Worm (Caenorhabditis elegans) whole organism, L4 larva: ENCODE results near the gene F15G9.1.

ENCODE experiments used
- F10B5.3 ChIP-seq: sonication (generic microtip); optimal IDR thresholded peaks from 2 replicates; lab custom pipeline; 2016; ENCODE audit warnings: mild to moderate bottlenecking, missing genetic modification characterization, missing compliant biosample characterization
- F26F4.8 ChIP-seq: fragments of 200-800 bp; sonication (Bioruptor generic); conservative IDR thresholded peaks from 2 replicates; pipeline ENCODE4 v1.3.6; 2022; ENCODE audit warnings: missing genetic modification characterization, missing compliant biosample characterization
- F37D6.2 ChIP-seq: sonication (generic microtip); optimal IDR thresholded peaks from 2 replicates; lab custom pipeline; 2016; ENCODE audit warnings: mild to moderate bottlenecking, missing genetic modification characterization, missing compliant biosample characterization
- Y105C5A.15 ChIP-seq: fragments of 200-800 bp; sonication (Bioruptor generic); IDR thresholded peaks from 2 replicates; pipeline ENCODE4 v1.3.6; 2022; ENCODE audit warnings: missing genetic modification characterization, missing compliant biosample characterization
- Y5F2A.4 ChIP-seq: fragments of 200-800 bp; sonication (Bioruptor generic); optimal IDR thresholded peaks from 2 replicates; lab custom pipeline; 2018; ENCODE audit warnings: mild to moderate bottlenecking, missing genetic modification characterization, missing compliant biosample characterization
- attf-4 ChIP-seq: sonication (generic microtip); optimal IDR thresholded peaks from 3 replicates; lab custom pipeline; 2017; ENCODE audit warnings: missing biosample characterization, missing genetic modification characterization
- ceh-28 ChIP-seq: fragments of 150-350 bp; optimal IDR thresholded peaks from 2 replicates; lab custom pipeline; 2014; ENCODE audit warnings: missing biosample characterization, missing genetic modification reagents, missing genetic modification characterization
- ceh-32 ChIP-seq: sonication (generic microtip); optimal IDR thresholded peaks from 2 replicates; lab custom pipeline; 2016; ENCODE audit warnings: mild to moderate bottlenecking, missing genetic modification characterization, missing compliant biosample characterization; ENCODE audit not compliant: poor library complexity
- ceh-44 ChIP-seq: fragments of 200-800 bp; sonication (Bioruptor generic); IDR thresholded peaks from 2 replicates; pipeline ENCODE4 v1.3.6; 2022; ENCODE audit warnings: missing genetic modification reagents, missing genetic modification characterization, missing compliant biosample characterization
- ces-1 ChIP-seq: fragments of 150-350 bp; sonication (generic microtip); optimal IDR thresholded peaks from 4 replicates; lab custom pipeline; 2014; ENCODE audit warnings: missing biosample characterization, missing genetic modification reagents, missing genetic modification characterization
- daf-12 ChIP-seq: fragments of 150-350 bp; optimal IDR thresholded peaks from 2 replicates; lab custom pipeline; 2014; ENCODE audit warnings: missing biosample characterization, missing genetic modification reagents, missing genetic modification characterization
- daf-19 ChIP-seq: fragments of 200-800 bp; sonication (Bioruptor generic); conservative IDR thresholded peaks from 2 replicates; pipeline ENCODE4 v1.3.6; 2022; ENCODE audit warnings: missing genetic modification characterization, missing compliant biosample characterization
- daf-8 ChIP-seq: fragments of 200-800 bp; sonication (Bioruptor generic); IDR thresholded peaks from 2 replicates; pipeline ENCODE4 v1.3.6; 2022; ENCODE audit warnings: missing genetic modification characterization, missing compliant biosample characterization
- dmd-6 ChIP-seq: fragments of 200-800 bp; sonication (Bioruptor generic); IDR thresholded peaks from 2 replicates; pipeline ENCODE4 v1.3.6; 2022; ENCODE audit warnings: missing genetic modification reagents, missing genetic modification characterization, missing compliant biosample characterization
- dmd-8 ChIP-seq: fragments of 200-800 bp; sonication (Bioruptor generic); IDR thresholded peaks from 2 replicates; pipeline ENCODE4 v1.3.6; 2022; ENCODE audit warnings: missing genetic modification characterization, missing compliant biosample characterization
- dpl-1 ChIP-seq: fragments of 150-350 bp; optimal IDR thresholded peaks from 2 replicates; lab custom pipeline; 2014; ENCODE audit warnings: missing biosample characterization, missing genetic modification reagents, missing genetic modification characterization
- duxl-1 ChIP-seq: sonication (generic microtip); optimal IDR thresholded peaks from 2 replicates; lab custom pipeline; 2016; ENCODE audit warnings: mild to moderate bottlenecking, missing genetic modification characterization, moderate library complexity, missing compliant biosample characterization; ENCODE audit not compliant: poor library complexity
- fkh-10 ChIP-seq: fragments of 150-350 bp; optimal IDR thresholded peaks from 2 replicates; lab custom pipeline; 2014; ENCODE audit warnings: missing biosample characterization, missing genetic modification reagents, missing genetic modification characterization
- fos-1 ChIP-seq: fragments of 150-350 bp; optimal IDR thresholded peaks from 2 replicates; lab custom pipeline; 2014; ENCODE audit warnings: missing biosample characterization, missing genetic modification characterization
- gei-8 ChIP-seq: fragments of 200-800 bp; sonication (Bioruptor generic); optimal IDR thresholded peaks from 2 replicates; lab custom pipeline; 2018; ENCODE audit warnings: mild to moderate bottlenecking, missing genetic modification characterization, missing compliant biosample characterization
- hlh-11 ChIP-seq: fragments of 200-800 bp; sonication (Bioruptor generic); optimal IDR thresholded peaks from 2 replicates; lab custom pipeline; 2018; ENCODE audit warnings: mild to moderate bottlenecking, missing genetic modification characterization, missing compliant biosample characterization
- hmg-1.1 ChIP-seq: fragments of 200-800 bp; sonication (Bioruptor generic); IDR thresholded peaks from 2 replicates; pipeline ENCODE4 v1.3.6; 2022; ENCODE audit warnings: missing genetic modification reagents, missing genetic modification characterization, missing compliant biosample characterization
- lim-7 ChIP-seq: fragments of 200-800 bp; sonication (Bioruptor generic); IDR thresholded peaks from 2 replicates; pipeline ENCODE4 v1.3.6; 2022; ENCODE audit warnings: missing genetic modification characterization, missing compliant biosample characterization
- lin-15B ChIP-seq: fragments of 150-350 bp; sonication (generic microtip); optimal IDR thresholded peaks from 3 replicates; lab custom pipeline; 2014; ENCODE audit warnings: missing biosample characterization, missing genetic modification characterization
- lir-3 ChIP-seq: sonication (generic microtip); optimal IDR thresholded peaks from 2 replicates; lab custom pipeline; 2016; ENCODE audit warnings: mild to moderate bottlenecking, missing genetic modification characterization, missing compliant biosample characterization
- madf-5 ChIP-seq, 2 experiments: fragments of 200-800 bp; sonication (Bioruptor generic); IDR thresholded peaks; 2 replicates each; pipeline ENCODE4 v1.3.6; 2022; ENCODE audit warnings: missing compliant biosample characterization in 2 of 2, missing genetic modification characterization in 2 of 2
- mep-1 ChIP-seq: fragments of 150-350 bp; sonication (generic microtip); optimal IDR thresholded peaks from 3 replicates; lab custom pipeline; 2014; ENCODE audit warnings: missing biosample characterization, missing genetic modification characterization
- mes-2 ChIP-seq: sonication (generic microtip); optimal IDR thresholded peaks from 2 replicates; lab custom pipeline; 2016; ENCODE audit warnings: missing genotype, mild to moderate bottlenecking, missing genetic modification characterization, missing compliant biosample characterization; ENCODE audit not compliant: poor library complexity, severe bottlenecking
- mxl-2 ChIP-seq: fragments of 200-800 bp; sonication (Bioruptor generic); conservative IDR thresholded peaks from 2 replicates; pipeline ENCODE4 v1.3.6; 2022; ENCODE audit warnings: missing genetic modification reagents, missing genetic modification characterization, missing compliant biosample characterization
- nhr-10 ChIP-seq: fragments of 150-350 bp; optimal IDR thresholded peaks from 2 replicates; lab custom pipeline; 2014; ENCODE audit warnings: missing biosample characterization, missing genetic modification characterization
- nhr-102 ChIP-seq: sonication (generic microtip); optimal IDR thresholded peaks from 2 replicates; lab custom pipeline; 2016; ENCODE audit warnings: mild to moderate bottlenecking, missing genetic modification characterization, moderate library complexity, missing compliant biosample characterization
- nhr-11 ChIP-seq: fragments of 150-350 bp; optimal IDR thresholded peaks from 2 replicates; lab custom pipeline; 2014; ENCODE audit warnings: missing biosample characterization, missing genetic modification characterization
- nhr-111 ChIP-seq: fragments of 200-800 bp; sonication (Bioruptor generic); optimal IDR thresholded peaks from 2 replicates; lab custom pipeline; 2018; ENCODE audit warnings: mild to moderate bottlenecking, missing genetic modification characterization, missing compliant biosample characterization
- nhr-25 ChIP-seq: sonication (generic microtip); optimal IDR thresholded peaks from 2 replicates; lab custom pipeline; 2017; ENCODE audit warnings: missing genetic modification characterization, mild to moderate bottlenecking, missing compliant biosample characterization, antibody characterized with exemption, moderate library complexity, borderline replicate concordance; ENCODE audit not compliant: insufficient read depth
- nhr-28 ChIP-seq: fragments of 150-350 bp; optimal IDR thresholded peaks from 2 replicates; lab custom pipeline; 2014; ENCODE audit warnings: missing biosample characterization, missing genetic modification characterization
- nhr-48 ChIP-seq: sonication (generic microtip); optimal IDR thresholded peaks from 2 replicates; lab custom pipeline; 2016; ENCODE audit warnings: mild to moderate bottlenecking, missing genetic modification characterization, missing compliant biosample characterization
- nhr-6 ChIP-seq: fragments of 150-350 bp; optimal IDR thresholded peaks from 2 replicates; lab custom pipeline; 2014; ENCODE audit warnings: missing biosample characterization, missing genetic modification characterization
- nhr-77 ChIP-seq: fragments of 150-350 bp; optimal IDR thresholded peaks from 2 replicates; lab custom pipeline; 2014; ENCODE audit warnings: missing biosample characterization, missing genetic modification characterization
- php-3 ChIP-seq: fragments of 200-800 bp; sonication (Bioruptor generic); IDR thresholded peaks from 2 replicates; pipeline ENCODE4 v1.3.6; 2022; ENCODE audit warnings: missing genetic modification reagents, missing genetic modification characterization, missing compliant biosample characterization
- pqm-1 ChIP-seq: sonication (generic microtip); optimal IDR thresholded peaks from 2 replicates; lab custom pipeline; 2017; ENCODE audit warnings: missing biosample characterization, missing genetic modification characterization
- rbr-2 ChIP-seq: sonication (generic microtip); optimal IDR thresholded peaks from 2 replicates; lab custom pipeline; 2016; ENCODE audit warnings: missing genotype, missing genetic modification characterization, missing compliant biosample characterization
- skn-1 ChIP-seq: fragments of 150-350 bp; optimal IDR thresholded peaks from 2 replicates; lab custom pipeline; 2014; ENCODE audit warnings: missing biosample characterization, missing genetic modification characterization
- snpc-4 ChIP-seq: fragments of 150-350 bp; optimal IDR thresholded peaks from 2 replicates; lab custom pipeline; 2014; ENCODE audit warnings: missing biosample characterization, missing genetic modification characterization
- spr-1 ChIP-seq: sonication (generic microtip); optimal IDR thresholded peaks from 2 replicates; lab custom pipeline; 2016; ENCODE audit warnings: mild to moderate bottlenecking, missing genetic modification characterization, missing compliant biosample characterization
- tag-97 ChIP-seq: fragments of 200-800 bp; sonication (Bioruptor generic); IDR thresholded peaks from 2 replicates; pipeline ENCODE4 v1.3.6; 2022; ENCODE audit warnings: missing genetic modification characterization, missing compliant biosample characterization
- tra-1 ChIP-seq: fragments of 200-800 bp; sonication (Bioruptor generic); IDR thresholded peaks from 2 replicates; pipeline ENCODE4 v1.3.6; 2022; ENCODE audit warnings: missing genetic modification reagents, missing genetic modification characterization, missing compliant biosample characterization
- unc-62 ChIP-seq, 3 experiments: fragments of 150-350 bp in 1 of 3; sonication (generic microtip); optimal IDR thresholded peaks in 2 of 3; peaks in 1 of 3; 1 replicate in 1 of 3; 2 replicates in 2 of 3; lab custom pipeline; 2014 to 2017; ENCODE audit warnings: missing biosample characterization in 3 of 3, missing genetic modification characterization in 3 of 3, missing genetic modification reagents in 3 of 3, missing genotype in 1 of 3
- vab-7 ChIP-seq: fragments of 200-800 bp; sonication (Bioruptor generic); IDR thresholded peaks from 2 replicates; pipeline ENCODE4 v1.3.6; 2022; ENCODE audit warnings: missing genetic modification reagents, missing genetic modification characterization, missing compliant biosample characterization
- zip-2 ChIP-seq: fragments of 150-350 bp; optimal IDR thresholded peaks from 2 replicates; lab custom pipeline; 2014; ENCODE audit warnings: missing biosample characterization, missing genetic modification characterization
- ztf-11 ChIP-seq: fragments of 150-350 bp; optimal IDR thresholded peaks from 2 replicates; lab custom pipeline; 2014; ENCODE audit warnings: missing biosample characterization, missing genetic modification characterization

Gene F15G9.1

ce11 chrX:9677927-9678326, 28.3 kb upstream of the F15G9.1 start:
- TF ChIP-seq unc-62 (GFP tag; optimal IDR thresholded peaks at IDR 0.05 in 1 of 2; lab: Kevin White, UChicago) (peak in 1 of 2 experiments; percentile 91), unc-62 (tag; optimal IDR thresholded peaks at IDR 0.05; lab: Kevin White, UChicago) (no peak), rbr-2 (tag; lab: Kevin White, UChicago) (no peak), nhr-111 (no peak), tra-1 (GFP tag; lab: Robert Waterston, UW) (no peak), attf-4 (tag; lab: Kevin White, UChicago) (no peak), dmd-8 (no peak), Y105C5A.15 (GFP tag; lab: Robert Waterston, UW) (no peak), nhr-48 (tag; lab: Kevin White, UChicago) (no peak), tag-97 (0 out of 2 replicates have a peak, but pooled peaks have one; percentile 54), nhr-6 (tag; lab: Kevin White, UChicago) (no peak), gei-8 (GFP tag; lab: Kevin White, UChicago) (no peak), lin-15B (tag; lab: Kevin White, UChicago) (no peak), duxl-1 (tag; lab: Kevin White, UChicago) (no peak), lim-7 (GFP tag; lab: Robert Waterston, UW) (no peak), snpc-4 (tag; lab: Kevin White, UChicago) (no peak), Y5F2A.4 (no peak), ceh-28 (tag; lab: Kevin White, UChicago) (no peak)

- TF ChIP-seq F10B5.3 = no peak
- TF ChIP-seq daf-19 (GFP tag; lab: Robert Waterston, UW) = no peak
- TF ChIP-seq duxl-1 (tag; lab: Kevin White, UChicago) = no peak
- peak; percentile 90 for TF ChIP-seq nhr-28 (tag; lab: Kevin White, UChicago)
- TF ChIP-seq mxl-2 (GFP tag; lab: Robert Waterston, UW) = no peak
- no peak for TF ChIP-seq lin-15B (tag; lab: Kevin White, UChicago)
- TF ChIP-seq vab-7 (GFP tag; lab: Robert Waterston, UW) = no peak
- TF ChIP-seq hmg-1.1 (GFP tag; lab: Robert Waterston, UW) = no peak
- TF ChIP-seq nhr-10 (tag; lab: Kevin White, UChicago) = peak; percentile 23
- TF ChIP-seq F37D6.2 (tag; lab: Kevin White, UChicago) = no peak
- TF ChIP-seq lir-3 (tag; lab: Kevin White, UChicago) = no peak
- TF ChIP-seq dpl-1 (GFP tag; lab: Kevin White, UChicago) = no peak
- no peak for TF ChIP-seq ceh-32 (tag; lab: Kevin White, UChicago)
- TF ChIP-seq daf-12 (tag; lab: Kevin White, UChicago) = no peak
- no peak for TF ChIP-seq spr-1
- no peak for TF ChIP-seq zip-2 (tag; lab: Kevin White, UChicago)
- no peak for TF ChIP-seq ztf-11 (tag; lab: Kevin White, UChicago)
- no peak for TF ChIP-seq ces-1
- TF ChIP-seq nhr-48 (tag; lab: Kevin White, UChicago) = no peak
- no peak for TF ChIP-seq mep-1 (tag; lab: Kevin White, UChicago)
- no peak for TF ChIP-seq daf-8 (GFP tag; lab: Robert Waterston, UW)
- no peak for TF ChIP-seq fos-1 (tag; lab: Kevin White, UChicago)
- TF ChIP-seq hlh-11 = peak; percentile 45
- TF ChIP-seq nhr-102 = no peak
- TF ChIP-seq F26F4.8 (GFP tag; lab: Robert Waterston, UW) = no peak
- no peak for TF ChIP-seq fkh-10 (GFP tag; lab: Kevin White, UChicago)
- peak; percentile 1 for TF ChIP-seq nhr-77 (tag; lab: Kevin White, UChicago)
- TF ChIP-seq pqm-1 (tag; lab: Kevin White, UChicago) = peak; percentile 75
- TF ChIP-seq nhr-25 (tag; lab: Kevin White, UChicago) = no peak
- TF ChIP-seq madf-5 (GFP tag; IDR thresholded peaks at IDR 0.05; lab: Robert Waterston, UW) = no peak
- TF ChIP-seq mes-2 (tag; lab: Kevin White, UChicago) = no peak
- TF ChIP-seq skn-1 = no peak
- 0 out of 2 replicates have a peak, but pooled peaks have one; percentile 15 for TF ChIP-seq dmd-6 (GFP tag; lab: Robert Waterston, UW)
- no peak for TF ChIP-seq nhr-11 (tag; lab: Kevin White, UChicago)
- no peak for TF ChIP-seq Y5F2A.4
- peak; percentile 77; the same call in 1 of the 2 replicates for TF ChIP-seq php-3 (GFP tag; lab: Robert Waterston, UW)
- no peak for TF ChIP-seq nhr-111
- no peak for TF ChIP-seq ceh-44
Observed at ce11 chrX:9679427-9679826, 26.8 kb upstream of the F15G9.1 start.
